Worm (Caenorhabditis elegans) whole organism, L4 larva: ENCODE data around the gene T20B12.4.

Experiments
- F49E8.2 ChIP-seq: sonication (generic microtip); optimal IDR thresholded peaks from 2 replicates; lab custom pipeline; 2016; ENCODE audit warnings: missing compliant biosample characterization, mild to moderate bottlenecking, missing genetic modification characterization, borderline replicate concordance
- R02D3.7 ChIP-seq: fragments of 150-350 bp; sonication (generic microtip); optimal IDR thresholded peaks from 3 replicates; lab custom pipeline; 2014; ENCODE audit warnings: missing biosample characterization, missing genetic modification characterization
- T26A8.4 ChIP-seq: fragments of 200-800 bp; sonication (Bioruptor generic); IDR thresholded peaks from 2 replicates; pipeline ENCODE4 v1.3.6; 2022; ENCODE audit warnings: missing genetic modification characterization, missing compliant biosample characterization
- Y48G9A.11 ChIP-seq: fragments of 200-800 bp; sonication (Bioruptor generic); IDR thresholded peaks from 2 replicates; pipeline ENCODE4 v1.3.6; 2022; ENCODE audit warnings: missing genetic modification reagents, missing genetic modification characterization, missing compliant biosample characterization
- ama-1 ChIP-seq: fragments of 150-350 bp; optimal IDR thresholded peaks from 2 replicates; lab custom pipeline; 2014; ENCODE audit warnings: inconsistent platforms, mixed read lengths
- arid-1 ChIP-seq: fragments of 200-800 bp; sonication (Bioruptor generic); conservative IDR thresholded peaks from 2 replicates; pipeline ENCODE4 v1.3.6; 2022; ENCODE audit warnings: missing genetic modification reagents, missing genetic modification characterization, missing compliant biosample characterization
- ctbp-1 ChIP-seq: fragments of 200-800 bp; sonication (Bioruptor generic); IDR thresholded peaks from 2 replicates; pipeline ENCODE4 v1.3.6; 2022; ENCODE audit warnings: missing genetic modification reagents, missing genetic modification characterization, missing compliant biosample characterization
- daf-16 ChIP-seq, 3 experiments: sonication (generic microtip); optimal IDR thresholded peaks; 2 replicates each; lab custom pipeline; 2016 to 2017; ENCODE audit warnings: missing genetic modification characterization in 3 of 3, missing genetic modification reagents in 3 of 3, mild to moderate bottlenecking in 2 of 3, missing compliant biosample characterization in 2 of 3, missing biosample characterization in 1 of 3, moderate library complexity in 1 of 3
- dmd-6 ChIP-seq: fragments of 200-800 bp; sonication (Bioruptor generic); IDR thresholded peaks from 2 replicates; pipeline ENCODE4 v1.3.6; 2022; ENCODE audit warnings: missing genetic modification reagents, missing genetic modification characterization, missing compliant biosample characterization
- dmd-9 ChIP-seq: fragments of 200-800 bp; sonication (Bioruptor generic); IDR thresholded peaks from 2 replicates; pipeline ENCODE4 v1.3.6; 2022; ENCODE audit warnings: missing genetic modification reagents, missing genetic modification characterization, missing compliant biosample characterization
- egl-27 ChIP-seq: sonication (generic microtip); optimal IDR thresholded peaks from 3 replicates; lab custom pipeline; 2017; ENCODE audit warnings: missing biosample characterization, missing genetic modification reagents, missing genetic modification characterization
- egl-43 ChIP-seq: fragments of 200-800 bp; sonication (Bioruptor generic); IDR thresholded peaks from 2 replicates; pipeline ENCODE4 v1.3.6; 2022; ENCODE audit warnings: missing genetic modification reagents, missing genetic modification characterization, missing compliant biosample characterization
- hlh-11 ChIP-seq: fragments of 200-800 bp; sonication (Bioruptor generic); optimal IDR thresholded peaks from 2 replicates; lab custom pipeline; 2018; ENCODE audit warnings: mild to moderate bottlenecking, missing genetic modification characterization, missing compliant biosample characterization
- hlh-30 ChIP-seq: sonication (generic microtip); optimal IDR thresholded peaks from 2 replicates; lab custom pipeline; 2017; ENCODE audit warnings: antibody characterized with exemption, mild to moderate bottlenecking, missing genetic modification characterization, missing compliant biosample characterization; ENCODE audit not compliant: insufficient read depth
- lin-1 ChIP-seq: fragments of 200-800 bp; sonication (Bioruptor generic); IDR thresholded peaks from 2 replicates; pipeline ENCODE4 v1.3.6; 2022; ENCODE audit warnings: missing genetic modification reagents, missing genetic modification characterization, missing compliant biosample characterization
- lin-15B ChIP-seq: fragments of 150-350 bp; sonication (generic microtip); optimal IDR thresholded peaks from 3 replicates; lab custom pipeline; 2014; ENCODE audit warnings: missing biosample characterization, missing genetic modification characterization
- lin-29 ChIP-seq: fragments of 200-800 bp; sonication (Bioruptor generic); IDR thresholded peaks from 2 replicates; pipeline ENCODE4 v1.3.6; 2022; ENCODE audit warnings: missing genetic modification reagents, missing genetic modification characterization, missing compliant biosample characterization
- lin-38 ChIP-seq: fragments of 200-800 bp; sonication (Bioruptor generic); IDR thresholded peaks from 2 replicates; pipeline ENCODE4 v1.3.6; 2022; ENCODE audit warnings: missing genetic modification reagents, missing genetic modification characterization, missing compliant biosample characterization
- lsy-2 ChIP-seq, 2 experiments: fragments of 150-350 bp in 1 of 2; sonication (generic microtip) in 1 of 2; optimal IDR thresholded peaks; 2 replicates each; lab custom pipeline; 2014 to 2017; ENCODE audit warnings: missing biosample characterization in 2 of 2, missing genetic modification characterization in 2 of 2
- madf-5 ChIP-seq, 2 experiments: fragments of 200-800 bp; sonication (Bioruptor generic); IDR thresholded peaks; 2 replicates each; pipeline ENCODE4 v1.3.6; 2022; ENCODE audit warnings: missing compliant biosample characterization in 2 of 2, missing genetic modification characterization in 2 of 2
- mep-1 ChIP-seq: fragments of 150-350 bp; sonication (generic microtip); optimal IDR thresholded peaks from 3 replicates; lab custom pipeline; 2014; ENCODE audit warnings: missing biosample characterization, missing genetic modification characterization
- mxl-3 ChIP-seq: fragments of 200-800 bp; sonication (Bioruptor generic); optimal IDR thresholded peaks from 2 replicates; lab custom pipeline; 2018; ENCODE audit warnings: mild to moderate bottlenecking, missing genetic modification characterization, missing compliant biosample characterization
- nhr-11 ChIP-seq: fragments of 150-350 bp; optimal IDR thresholded peaks from 2 replicates; lab custom pipeline; 2014; ENCODE audit warnings: missing biosample characterization, missing genetic modification characterization
- nhr-25 ChIP-seq: sonication (generic microtip); optimal IDR thresholded peaks from 2 replicates; lab custom pipeline; 2017; ENCODE audit warnings: missing genetic modification characterization, mild to moderate bottlenecking, missing compliant biosample characterization, antibody characterized with exemption, moderate library complexity, borderline replicate concordance; ENCODE audit not compliant: insufficient read depth
- nhr-42 ChIP-seq: fragments of 200-800 bp; sonication (Bioruptor generic); IDR thresholded peaks from 2 replicates; pipeline ENCODE4 v1.3.6; 2022; ENCODE audit warnings: missing genetic modification characterization, missing compliant biosample characterization
- nhr-48 ChIP-seq: sonication (generic microtip); optimal IDR thresholded peaks from 2 replicates; lab custom pipeline; 2016; ENCODE audit warnings: mild to moderate bottlenecking, missing genetic modification characterization, missing compliant biosample characterization
- nhr-6 ChIP-seq: fragments of 150-350 bp; optimal IDR thresholded peaks from 2 replicates; lab custom pipeline; 2014; ENCODE audit warnings: missing biosample characterization, missing genetic modification characterization
- nhr-77 ChIP-seq: fragments of 150-350 bp; optimal IDR thresholded peaks from 2 replicates; lab custom pipeline; 2014; ENCODE audit warnings: missing biosample characterization, missing genetic modification characterization
- pqm-1 ChIP-seq: sonication (generic microtip); optimal IDR thresholded peaks from 2 replicates; lab custom pipeline; 2017; ENCODE audit warnings: missing biosample characterization, missing genetic modification characterization
- sdz-12 ChIP-seq: fragments of 200-800 bp; sonication (Bioruptor generic); optimal IDR thresholded peaks from 2 replicates; lab custom pipeline; 2018; ENCODE audit warnings: mild to moderate bottlenecking, missing genetic modification characterization, missing compliant biosample characterization
- spr-1 ChIP-seq: sonication (generic microtip); optimal IDR thresholded peaks from 2 replicates; lab custom pipeline; 2016; ENCODE audit warnings: mild to moderate bottlenecking, missing genetic modification characterization, missing compliant biosample characterization
- tag-97 ChIP-seq: fragments of 200-800 bp; sonication (Bioruptor generic); IDR thresholded peaks from 2 replicates; pipeline ENCODE4 v1.3.6; 2022; ENCODE audit warnings: missing genetic modification characterization, missing compliant biosample characterization
- unc-62 ChIP-seq, 3 experiments: fragments of 150-350 bp in 1 of 3; sonication (generic microtip); optimal IDR thresholded peaks in 2 of 3; peaks in 1 of 3; 1 replicate in 1 of 3; 2 replicates in 2 of 3; lab custom pipeline; 2014 to 2017; ENCODE audit warnings: missing biosample characterization in 3 of 3, missing genetic modification characterization in 3 of 3, missing genetic modification reagents in 3 of 3, missing genotype in 1 of 3
- zfp-3 ChIP-seq: fragments of 200-800 bp; sonication (Bioruptor generic); conservative IDR thresholded peaks from 2 replicates; pipeline ENCODE4 v1.3.6; 2022; ENCODE audit warnings: missing genetic modification reagents, missing genetic modification characterization, missing compliant biosample characterization
- zip-2 ChIP-seq: fragments of 150-350 bp; optimal IDR thresholded peaks from 2 replicates; lab custom pipeline; 2014; ENCODE audit warnings: missing biosample characterization, missing genetic modification characterization

The T20B12.4 gene

ce11 chrIII:7369394-7370024, 2.0 kb downstream of the T20B12.4 start (continued):
- TF ChIP-seq nhr-25 (tag; lab: Kevin White, UChicago) (no peak), mxl-3 (GFP tag; lab: Kevin White, UChicago) (no peak), lin-1 (GFP tag; lab: Robert Waterston, UW) (no peak), hlh-30 (tag; lab: Kevin White, UChicago) (no peak), madf-5 (GFP tag; IDR thresholded peaks at IDR 0.05; lab: Robert Waterston, UW) (no peak), F49E8.2 (tag; lab: Kevin White, UChicago) (no peak)

ce11 chrIII:7370569-7370968, 3.1 kb downstream of the T20B12.4 start:
- TF ChIP-seq mxl-3 (GFP tag; lab: Kevin White, UChicago) (no peak), unc-62 (GFP tag; optimal IDR thresholded peaks at IDR 0.05 in 1 of 2; lab: Kevin White, UChicago) (peak in 1 of 2 experiments; percentile 98), unc-62 (tag; optimal IDR thresholded peaks at IDR 0.05; lab: Kevin White, UChicago) (no peak)
- TF ChIP-seq, all 104 proteins: peak for 1

- TF ChIP-seq dmd-9: no peak
- TF ChIP-seq lin-29 (GFP tag; lab: Robert Waterston, UW): no peak
- TF ChIP-seq nhr-42: 0 out of 2 replicates have a peak, but pooled peaks have one; percentile 37
- TF ChIP-seq arid-1 (GFP tag; lab: Robert Waterston, UW): 0 out of 2 replicates have a peak, but pooled peaks have one; percentile 14
- TF ChIP-seq T26A8.4 (GFP tag; lab: Robert Waterston, UW): peak; percentile 90
- 0 out of 2 replicates have a peak, but pooled peaks have one; percentile 19 for TF ChIP-seq ctbp-1
- 0 out of 2 replicates have a peak, but pooled peaks have one; percentile 22 for TF ChIP-seq egl-43 (GFP tag; lab: Robert Waterston, UW)
Measured at ce11 chrIII:7373802-7374435, 6.4 kb downstream of the T20B12.4 start.

ce11 chrIII:7374681-7375271, 7.3 kb downstream of the T20B12.4 start, which contains the start of gene mml-1:
Gene mml-1, minus strand, starts transcription at chrIII:7374731.
- peak; percentile 9 for TF ChIP-seq mep-1 (tag; lab: Kevin White, UChicago)
- TF ChIP-seq spr-1: no peak
- peak in 1 of 2 experiments; percentile 24 for TF ChIP-seq unc-62 (GFP tag; optimal IDR thresholded peaks at IDR 0.05 in 1 of 2; lab: Kevin White, UChicago)
- no peak for TF ChIP-seq unc-62 (tag; optimal IDR thresholded peaks at IDR 0.05; lab: Kevin White, UChicago)
- TF ChIP-seq Y48G9A.11 (GFP tag; lab: Robert Waterston, UW): no peak
- TF ChIP-seq zfp-3 (GFP tag; lab: Robert Waterston, UW): 0 out of 2 replicates have a peak, but pooled peaks have one; percentile 11
- TF ChIP-seq nhr-11 (tag; lab: Kevin White, UChicago): no peak
- peak; percentile 20; the same call in 1 of the 2 replicates for TF ChIP-seq T26A8.4 (GFP tag; lab: Robert Waterston, UW)
- peak in 1 of 2 experiments; percentile 15 for TF ChIP-seq lsy-2 (tag; optimal IDR thresholded peaks at IDR 0.05; lab: Kevin White, UChicago)
- TF ChIP-seq nhr-48 (tag; lab: Kevin White, UChicago): no peak
- TF ChIP-seq egl-27: no peak
- TF ChIP-seq lin-38: 0 out of 2 replicates have a peak, but pooled peaks have one; percentile 11
- peak; percentile 37 for TF ChIP-seq hlh-11 (tag; lab: Kevin White, UChicago)
- TF ChIP-seq nhr-6 (tag; lab: Kevin White, UChicago): no peak
- no peak for TF ChIP-seq nhr-77 (tag; lab: Kevin White, UChicago)
- no peak for TF ChIP-seq tag-97 (GFP tag; lab: Robert Waterston, UW)
- no peak for TF ChIP-seq pqm-1
- no peak for TF ChIP-seq zip-2 (tag; lab: Kevin White, UChicago)
- TF ChIP-seq sdz-12: no peak
- TF ChIP-seq ama-1 (lab: Kevin White, UChicago): no peak
- TF ChIP-seq hlh-30 (tag; lab: Kevin White, UChicago): peak; percentile 87
- TF ChIP-seq dmd-6: peak; percentile 12; the same call in 1 of the 2 replicates
- no peak for TF ChIP-seq daf-16 (GFP tag; optimal IDR thresholded peaks at IDR 0.05; lab: Kevin White, UChicago)
- TF ChIP-seq daf-16 (tag; optimal IDR thresholded peaks at IDR 0.05; lab: Kevin White, UChicago): peak; percentile 3
- TF ChIP-seq lin-15B (tag; lab: Kevin White, UChicago): no peak
- no peak for TF ChIP-seq R02D3.7 (tag; lab: Kevin White, UChicago)
